2 worm cellular contexts compared by ENCODE assay signal in the genomic region with DNA sequence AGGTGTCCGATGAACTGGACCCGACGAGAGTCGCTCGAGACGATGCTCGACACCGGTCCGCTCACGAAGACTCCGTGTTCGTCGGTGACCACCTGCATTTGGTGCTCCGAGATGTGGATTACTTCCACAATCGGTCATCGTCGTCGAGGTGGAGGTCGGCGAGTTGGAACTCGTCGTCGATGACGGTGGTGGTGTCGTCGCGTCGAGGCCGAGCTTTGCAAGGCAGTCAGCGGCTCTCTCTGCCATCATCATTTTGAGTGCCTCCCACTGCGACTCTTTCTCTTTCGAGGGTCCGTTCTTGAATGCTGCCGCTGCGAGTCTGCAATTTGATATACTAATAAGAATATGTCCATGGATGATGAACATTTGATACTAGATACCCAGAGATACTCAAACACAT.
A peak's percentile ranks its signal among the peaks of the same experiment; 100 is the strongest.
TF ChIP-seq lines count a peak whose summit lies in the region.

No protein-coding gene starts in this region.

TF ChIP-seq in whole organism, L4 larva, 104 proteins besides CTCF, POLR2A, EP300 and RAD21:
- TF ChIP-seq set-16 (GFP tag; IDR thresholded peaks at IDR 0.05; lab: Robert Waterston, UW) (peak; percentile 87), zag-1 (tag; optimal IDR thresholded peaks at IDR 0.05; lab: Kevin White, UChicago) (no peak), ceh-28 (tag; optimal IDR thresholded peaks at IDR 0.05; lab: Kevin White, UChicago) (no peak), daf-12 (tag; optimal IDR thresholded peaks at IDR 0.05; lab: Kevin White, UChicago) (no peak), egl-43 (GFP tag; IDR thresholded peaks at IDR 0.05; lab: Robert Waterston, UW) (peak; percentile 67; the same call in 1 of the 2 replicates)

TF ChIP-seq in whole organism, young adult, 124 proteins besides CTCF, POLR2A, EP300 and RAD21:
- TF ChIP-seq F52B5.7 (tag; optimal IDR thresholded peaks at IDR 0.05; lab: Kevin White, UChicago), result no peak
- no peak for TF ChIP-seq snpc-1.3 (tag; optimal IDR thresholded peaks at IDR 0.05; lab: Kevin White, UChicago; ENCODE audit: insufficient read depth)
- TF ChIP-seq zfh-2 (GFP tag; conservative IDR thresholded peaks at IDR 0.05; lab: Robert Waterston, UW), result peak; percentile 84
- TF ChIP-seq mes-4 (tag; optimal IDR thresholded peaks at IDR 0.05; lab: Kevin White, UChicago), result no peak
- peak; percentile 58; the same call in 1 of the 2 replicates for TF ChIP-seq egrh-3 (GFP tag; IDR thresholded peaks at IDR 0.05; lab: Robert Waterston, UW)
- no peak for TF ChIP-seq snpc-3.4 (tag; optimal IDR thresholded peaks at IDR 0.05; lab: Kevin White, UChicago)
- no peak for TF ChIP-seq Y95B8A.8 (GFP tag; IDR thresholded peaks at IDR 0.05; lab: Robert Waterston, UW)
- no peak for TF ChIP-seq ccch-3 (GFP tag; optimal IDR thresholded peaks at IDR 0.05; lab: Kevin White, UChicago)
- no peak for TF ChIP-seq somi-1 (GFP tag; optimal IDR thresholded peaks at IDR 0.05; lab: Kevin White, UChicago)
- no peak for TF ChIP-seq bed-2 (GFP tag; IDR thresholded peaks at IDR 0.05; lab: Robert Waterston, UW)
- no peak for TF ChIP-seq madf-6 (GFP tag; IDR thresholded peaks at IDR 0.05; lab: Robert Waterston, UW)
- no peak for TF ChIP-seq hrde-1 (tag; optimal IDR thresholded peaks at IDR 0.05; lab: Kevin White, UChicago; ENCODE audit: borderline replicate concordance)
- TF ChIP-seq nfya-1 (tag; optimal IDR thresholded peaks at IDR 0.05; lab: Kevin White, UChicago; ENCODE audit: borderline replicate concordance, insufficient read depth), result no peak
- no peak for TF ChIP-seq lag-1 (GFP tag; IDR thresholded peaks at IDR 0.05; lab: Robert Waterston, UW)
- no peak for TF ChIP-seq egl-44 (GFP tag; IDR thresholded peaks at IDR 0.05; lab: Robert Waterston, UW)
- TF ChIP-seq lin-54 (GFP tag; optimal IDR thresholded peaks at IDR 0.05; lab: Kevin White, UChicago), result no peak
- TF ChIP-seq ceh-79 (tag; optimal IDR thresholded peaks at IDR 0.05; lab: Kevin White, UChicago), result no peak
- TF ChIP-seq ztf-18 (tag; optimal IDR thresholded peaks at IDR 0.05; lab: Kevin White, UChicago), result no peak
- TF ChIP-seq mcd-1 (GFP tag; IDR thresholded peaks at IDR 0.05; lab: Robert Waterston, UW), result 0 out of 2 replicates have a peak, but pooled peaks have one; percentile 17
TF ChIP-seq in whole organism, young adult: peak in this region for 3.
